Fruit fly (Drosophila melanogaster) whole organism, embryonic: ENCODE results near the gene timeout.
A peak's percentile ranks its signal among the peaks of the same experiment; 100 is the strongest.

Source experiments
- Awh ChIP-seq: fragments of 200-800 bp; sonication (Bioruptor generic); IDR thresholded peaks from 2 replicates; pipeline ENCODE4, ENCODE4 v1.3.6; 2022; ENCODE audit warnings: missing biosample characterization, missing genetic modification characterization
- Blimp-1 ChIP-seq: fragments of 200-800 bp; sonication (Bioruptor generic); optimal IDR thresholded peaks from 3 replicates; lab custom pipeline; 2018; ENCODE audit warnings: missing biosample characterization, missing genetic modification characterization, mild to moderate bottlenecking, moderate library complexity, missing genetic modification reagents
- CG12769 ChIP-seq: fragments of 200-800 bp; sonication (Bioruptor generic); optimal IDR thresholded peaks from 2 replicates; lab custom pipeline; 2019; ENCODE audit warnings: missing biosample characterization, mild to moderate bottlenecking, missing genetic modification characterization, moderate library complexity
- CG13123 ChIP-seq: fragments of 200-800 bp; sonication (Bioruptor generic); optimal IDR thresholded peaks from 2 replicates; lab custom pipeline; 2016; ENCODE audit warnings: missing biosample characterization, missing genetic modification characterization
- CG13296 ChIP-seq: fragments of 200-800 bp; sonication (Bioruptor generic); optimal IDR thresholded peaks from 3 replicates; lab custom pipeline; 2018; ENCODE audit warnings: missing biosample characterization, mild to moderate bottlenecking, missing genetic modification characterization
- CG13894 ChIP-seq: fragments of 200-800 bp; sonication (Bioruptor generic); optimal IDR thresholded peaks from 3 replicates; lab custom pipeline; 2018; ENCODE audit warnings: missing biosample characterization, mild to moderate bottlenecking, missing genetic modification characterization, moderate library complexity
- CG1529 ChIP-seq: fragments of 200-800 bp; sonication (Bioruptor generic); optimal IDR thresholded peaks from 3 replicates; lab custom pipeline; 2018; ENCODE audit warnings: missing biosample characterization, missing genetic modification characterization
- CG1647 ChIP-seq: fragments of 200-800 bp; sonication (Bioruptor generic); optimal IDR thresholded peaks from 3 replicates; lab custom pipeline; 2016; ENCODE audit warnings: missing biosample characterization, missing genetic modification characterization
- CG17328 ChIP-seq: fragments of 200-800 bp; sonication (Bioruptor generic); IDR thresholded peaks from 2 replicates; pipeline ENCODE4 v1.3.6; 2022; ENCODE audit warnings: missing biosample characterization, missing genetic modification characterization
- CG17912 ChIP-seq: fragments of 200-800 bp; sonication (Bioruptor generic); optimal IDR thresholded peaks from 2 replicates; lab custom pipeline; 2018; ENCODE audit warnings: missing biosample characterization, mild to moderate bottlenecking, missing genetic modification characterization
- CG31224 ChIP-seq: fragments of 200-800 bp; sonication (Bioruptor generic); IDR thresholded peaks from 2 replicates; pipeline ENCODE4 v1.3.6; 2022; ENCODE audit warnings: missing biosample characterization, missing genetic modification characterization
- CG3163 ChIP-seq: fragments of 200-800 bp; sonication (Bioruptor generic); optimal IDR thresholded peaks from 3 replicates; lab custom pipeline; 2016; ENCODE audit warnings: missing biosample characterization, missing genetic modification characterization
- CG42726 ChIP-seq: fragments of 200-800 bp; sonication (Bioruptor generic); IDR thresholded peaks from 2 replicates; pipeline ENCODE4 v1.3.6; 2022; ENCODE audit warnings: missing biosample characterization, missing genetic modification characterization; ENCODE audit not compliant: partially characterized antibody
- CG6175 ChIP-seq: fragments of 200-800 bp; sonication (Bioruptor generic); IDR thresholded peaks from 3 replicates; pipeline ENCODE4 v1.3.6; 2022; ENCODE audit warnings: missing biosample characterization, missing genetic modification characterization
- CG8281 ChIP-seq: fragments of 200-800 bp; sonication (Bioruptor generic); optimal IDR thresholded peaks from 2 replicates; lab custom pipeline; 2018; ENCODE audit warnings: missing biosample characterization, mild to moderate bottlenecking, missing genetic modification characterization, moderate library complexity
- CG8388 ChIP-seq: fragments of 200-800 bp; sonication (Bioruptor generic); optimal IDR thresholded peaks from 2 replicates; lab custom pipeline; 2019; ENCODE audit warnings: missing biosample characterization, mild to moderate bottlenecking, missing genetic modification characterization, moderate library complexity
- CHES-1-like ChIP-seq: fragments of 200-800 bp; sonication (Bioruptor generic); optimal IDR thresholded peaks from 2 replicates; lab custom pipeline; 2016; ENCODE audit warnings: missing biosample characterization, missing genetic modification characterization
- Dip2 ChIP-seq: fragments of 200-800 bp; sonication (Bioruptor generic); IDR thresholded peaks from 2 replicates; pipeline ENCODE4 v1.3.6; 2022; ENCODE audit warnings: missing biosample characterization, missing genetic modification characterization
- Dip3 ChIP-seq: fragments of 200-800 bp; sonication (Bioruptor generic); optimal IDR thresholded peaks from 3 replicates; lab custom pipeline; 2016; ENCODE audit warnings: missing biosample characterization, missing genetic modification characterization
- ERR ChIP-seq: fragments of 200-800 bp; sonication (Bioruptor generic); optimal IDR thresholded peaks from 2 replicates; lab custom pipeline; 2016; ENCODE audit warnings: missing biosample characterization, missing genetic modification characterization
- Fer2 ChIP-seq: fragments of 200-800 bp; sonication (Bioruptor generic); optimal IDR thresholded peaks from 2 replicates; lab custom pipeline; 2018; ENCODE audit warnings: missing biosample characterization, mild to moderate bottlenecking, missing genetic modification characterization, moderate library complexity
- Fer3 ChIP-seq: fragments of 200-800 bp; sonication (Bioruptor generic); optimal IDR thresholded peaks from 2 replicates; lab custom pipeline; 2018; ENCODE audit warnings: missing biosample characterization, mild to moderate bottlenecking, missing genetic modification characterization, moderate library complexity
- HLH54F ChIP-seq: fragments of 200-800 bp; sonication (Bioruptor generic); optimal IDR thresholded peaks from 3 replicates; lab custom pipeline; 2016; ENCODE audit warnings: missing biosample characterization, missing genetic modification characterization
- Hr51 ChIP-seq, 2 experiments: fragments of 200-800 bp; sonication (Bioruptor generic); optimal IDR thresholded peaks; 2 replicates in 1 of 2; 3 replicates in 1 of 2; lab custom pipeline; 2016 to 2018; ENCODE audit warnings: missing biosample characterization in 2 of 2, missing genetic modification characterization in 2 of 2, mild to moderate bottlenecking in 1 of 2, moderate library complexity in 1 of 2
- Hsf ChIP-seq: fragments of 200-800 bp; sonication (Bioruptor generic); optimal IDR thresholded peaks from 3 replicates; lab custom pipeline; 2016; ENCODE audit warnings: missing biosample characterization, missing genetic modification characterization
- MESR4 ChIP-seq: fragments of 200-800 bp; sonication (Bioruptor generic); optimal IDR thresholded peaks from 2 replicates; lab custom pipeline; 2018; ENCODE audit warnings: missing biosample characterization, mild to moderate bottlenecking, missing genetic modification characterization, moderate library complexity
- PHDP ChIP-seq: fragments of 200-800 bp; sonication (Bioruptor generic); optimal IDR thresholded peaks from 3 replicates; lab custom pipeline; 2018; ENCODE audit warnings: missing biosample characterization, mild to moderate bottlenecking, missing genetic modification characterization, moderate library complexity
- Side ChIP-seq: fragments of 200-800 bp; sonication (Bioruptor generic); optimal IDR thresholded peaks from 2 replicates; lab custom pipeline; 2016; ENCODE audit warnings: missing biosample characterization, missing genetic modification characterization
- Sox102F ChIP-seq: fragments of 200-800 bp; sonication (Bioruptor generic); optimal IDR thresholded peaks from 2 replicates; lab custom pipeline; 2018; ENCODE audit warnings: missing biosample characterization, mild to moderate bottlenecking, missing genetic modification characterization, moderate library complexity
- Stat92E ChIP-seq, 3 experiments: fragments of >200 bp in 2 of 3; fragments of 200-800 bp in 1 of 3; sonication (Bioruptor generic) in 1 of 3; optimal IDR thresholded peaks; 2 replicates each; lab custom pipeline; 2017 to 2019; ENCODE audit warnings: missing biosample characterization in 3 of 3, missing genetic modification characterization in 3 of 3, mild to moderate bottlenecking in 1 of 3, moderate library complexity in 1 of 3
- Taf1 ChIP-seq: fragments of 200-800 bp; sonication (Bioruptor generic); IDR thresholded peaks from 2 replicates; pipeline ENCODE4 v1.3.6; 2022; ENCODE audit warnings: missing biosample characterization, missing genetic modification characterization
- Vsx1 ChIP-seq: fragments of 200-800 bp; sonication (Bioruptor generic); optimal IDR thresholded peaks from 2 replicates; lab custom pipeline; 2017; ENCODE audit warnings: missing biosample characterization, mild to moderate bottlenecking, missing genetic modification characterization, missing genetic modification reagents
- amos ChIP-seq: fragments of 200-800 bp; sonication (Bioruptor generic); IDR thresholded peaks from 2 replicates; pipeline ENCODE4 v1.3.6; 2022; ENCODE audit warnings: missing biosample characterization, missing genetic modification characterization; ENCODE audit not compliant: partially characterized antibody
- crol ChIP-seq: fragments of 200-800 bp; sonication (Bioruptor generic); IDR thresholded peaks from 2 replicates; pipeline ENCODE4 v1.3.6; 2022; ENCODE audit warnings: missing biosample characterization, missing genetic modification characterization
- dimm ChIP-seq: fragments of 200-800 bp; sonication (Bioruptor generic); IDR thresholded peaks from 2 replicates; pipeline ENCODE4 v1.3.6; 2022; ENCODE audit warnings: missing biosample characterization, missing genetic modification characterization
- dysf ChIP-seq: fragments of 200-800 bp; sonication (Bioruptor generic); IDR thresholded peaks from 3 replicates; pipeline ENCODE4 v1.3.6; 2022; ENCODE audit warnings: missing biosample characterization, missing genetic modification characterization
- gro ChIP-seq: fragments of 200-800 bp; sonication (Bioruptor generic); optimal IDR thresholded peaks from 2 replicates; lab custom pipeline; 2016; ENCODE audit warnings: missing biosample characterization, missing genetic modification characterization
- jing ChIP-seq: fragments of 200-800 bp; sonication (Bioruptor generic); optimal IDR thresholded peaks from 2 replicates; lab custom pipeline; 2018; ENCODE audit warnings: missing biosample characterization, mild to moderate bottlenecking, missing genetic modification characterization
- knrl ChIP-seq: fragments of 200-800 bp; sonication (Bioruptor generic); IDR thresholded peaks from 3 replicates; pipeline ENCODE4 v1.3.6; 2022; ENCODE audit warnings: missing biosample characterization, missing genetic modification characterization; ENCODE audit not compliant: partially characterized antibody
- phol ChIP-seq: fragments of 200-800 bp; sonication (Bioruptor generic); optimal IDR thresholded peaks from 3 replicates; lab custom pipeline; 2018; ENCODE audit warnings: missing biosample characterization, mild to moderate bottlenecking, missing genetic modification characterization, moderate library complexity
- pita ChIP-seq: fragments of 200-800 bp; sonication (Bioruptor generic); optimal IDR thresholded peaks from 2 replicates; lab custom pipeline; 2017; ENCODE audit warnings: missing biosample characterization, mild to moderate bottlenecking, missing genetic modification characterization
- pnt ChIP-seq: fragments of 200-800 bp; sonication (Bioruptor generic); optimal IDR thresholded peaks from 3 replicates; lab custom pipeline; 2016; ENCODE audit warnings: missing biosample characterization, missing genetic modification characterization
- rib ChIP-seq: fragments of 200-800 bp; sonication (Bioruptor generic); IDR thresholded peaks from 2 replicates; pipeline ENCODE4 v1.3.6; 2022; ENCODE audit warnings: missing biosample characterization, missing genetic modification characterization
- row ChIP-seq: fragments of 200-800 bp; sonication (Bioruptor generic); IDR thresholded peaks from 3 replicates; pipeline ENCODE4 v1.3.6; 2022; ENCODE audit warnings: missing biosample characterization, missing genetic modification characterization
- schlank ChIP-seq: fragments of 200-800 bp; sonication (Bioruptor generic); optimal IDR thresholded peaks from 2 replicates; lab custom pipeline; 2018; ENCODE audit warnings: missing biosample characterization, mild to moderate bottlenecking, missing genetic modification characterization
- seq ChIP-seq: fragments of 200-800 bp; sonication (Bioruptor generic); IDR thresholded peaks from 2 replicates; pipeline ENCODE4 v1.3.6; 2022; ENCODE audit warnings: missing biosample characterization, missing genetic modification characterization
- unpg ChIP-seq: fragments of 200-800 bp; sonication (Bioruptor generic); optimal IDR thresholded peaks from 3 replicates; lab custom pipeline; 2018; ENCODE audit warnings: missing biosample characterization, mild to moderate bottlenecking, missing genetic modification characterization, moderate library complexity
- zen ChIP-seq: fragments of 200-800 bp; sonication (Bioruptor generic); optimal IDR thresholded peaks from 3 replicates; lab custom pipeline; 2018; ENCODE audit warnings: missing biosample characterization, mild to moderate bottlenecking, missing genetic modification characterization, moderate library complexity

timeout gene

DNA sequence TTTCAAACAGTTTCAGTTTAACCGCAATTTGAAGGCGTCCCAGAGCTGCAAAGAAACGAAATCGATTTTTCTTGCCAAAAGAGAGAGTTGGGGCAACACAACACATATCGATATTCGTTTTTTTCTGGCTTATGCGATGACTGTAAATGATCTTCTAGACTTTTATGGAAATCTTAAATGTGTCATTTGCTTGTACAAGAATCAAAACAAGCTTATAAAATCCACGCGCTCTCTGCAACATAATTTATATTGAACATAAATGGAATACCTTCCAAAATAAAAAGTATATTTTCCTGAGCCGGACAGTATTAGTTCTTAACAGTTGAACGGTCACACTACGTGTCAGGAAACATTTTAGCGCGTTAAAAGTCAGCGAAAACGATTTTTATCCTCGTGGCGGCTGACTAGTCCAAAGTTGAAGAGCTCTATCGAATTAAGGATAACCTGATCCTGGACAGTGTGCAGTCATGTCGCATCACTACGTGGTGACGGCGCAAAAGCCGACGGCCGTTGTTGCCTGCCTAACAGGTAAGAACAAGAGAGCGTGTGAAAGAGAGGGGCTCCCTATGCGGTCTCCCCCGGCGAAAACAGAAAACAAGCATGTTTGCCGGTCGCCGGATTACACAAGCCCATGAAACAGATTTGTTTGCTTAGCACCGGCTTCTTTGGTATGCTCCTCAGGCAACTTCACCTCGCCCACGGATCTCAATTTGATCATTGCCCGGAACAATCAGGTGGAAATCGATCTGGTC is 36.3 kb upstream of the timeout start, which contains the start of gene pic (continued):
- no peak for TF ChIP-seq jing
- peak; percentile 85 for TF ChIP-seq knrl (GFP tag; lab: Robert Waterston, UW)
- no peak for TF ChIP-seq Taf1
- no peak for TF ChIP-seq rib
- TF ChIP-seq CHES-1-like: peak; percentile 37
- TF ChIP-seq CG42726 (GFP tag; lab: Robert Waterston, UW): no peak
- no peak for TF ChIP-seq pnt (GFP tag; lab: Kevin White, UChicago)
- no peak for TF ChIP-seq HLH54F (GFP tag; lab: Kevin White, UChicago)
- TF ChIP-seq Hsf (GFP tag; lab: Kevin White, UChicago): peak; percentile 9
- TF ChIP-seq ERR: no peak
- no peak for TF ChIP-seq CG8388 (GFP tag; lab: Kevin White, UChicago)
- no peak for TF ChIP-seq Stat92E (GFP tag; optimal IDR thresholded peaks at IDR 0.05; lab: Kevin White, UChicago)
- TF ChIP-seq seq (GFP tag; lab: Robert Waterston, UW): no peak
- TF ChIP-seq Fer3: no peak
- TF ChIP-seq CG31224: no peak
- peak; percentile 69 for TF ChIP-seq row (GFP tag; lab: Robert Waterston, UW)
- no peak for TF ChIP-seq Hr51 (GFP tag; optimal IDR thresholded peaks at IDR 0.05; lab: Kevin White, UChicago)
- no peak for TF ChIP-seq CG17328
- TF ChIP-seq PHDP (tag; lab: Kevin White, UChicago): no peak
- no peak for TF ChIP-seq schlank
- TF ChIP-seq CG1647 (GFP tag; lab: Kevin White, UChicago): no peak
- TF ChIP-seq amos (GFP tag; lab: Robert Waterston, UW): peak; percentile 75
- no peak for TF ChIP-seq Vsx1
- TF ChIP-seq crol (GFP tag; lab: Robert Waterston, UW): no peak
- TF ChIP-seq CG13894 (tag; lab: Kevin White, UChicago): no peak
- TF ChIP-seq Dip2: no peak
- no peak for TF ChIP-seq CG17912
- no peak for TF ChIP-seq Awh (GFP tag; lab: Robert Waterston, UW)
- TF ChIP-seq Dip3 (GFP tag; lab: Kevin White, UChicago): no peak
- no peak for TF ChIP-seq pita (GFP tag; lab: Kevin White, UChicago)
- TF ChIP-seq CG1529: no peak
- TF ChIP-seq CG3163 (GFP tag; lab: Kevin White, UChicago): peak; percentile 1
- no peak for TF ChIP-seq CG13123 (GFP tag; lab: Kevin White, UChicago)
- TF ChIP-seq Sox102F (GFP tag; lab: Kevin White, UChicago): no peak
- TF ChIP-seq phol: peak; percentile 56
- no peak for TF ChIP-seq CG8281 (tag; lab: Kevin White, UChicago)
- no peak for TF ChIP-seq gro (GFP tag; lab: Kevin White, UChicago)
- TF ChIP-seq zen (tag; lab: Kevin White, UChicago): peak; percentile 24
- no peak for TF ChIP-seq unpg (GFP tag; lab: Kevin White, UChicago)
- TF ChIP-seq CG12769: no peak
- no peak for TF ChIP-seq dysf (GFP tag; lab: Robert Waterston, UW)
- no peak for TF ChIP-seq CG6175 (GFP tag; lab: Robert Waterston, UW)
- TF ChIP-seq MESR4 (GFP tag; lab: Kevin White, UChicago): peak; percentile 78
- peak; percentile 18 for TF ChIP-seq Side (GFP tag; lab: Kevin White, UChicago)
- TF ChIP-seq Blimp-1 (GFP tag; lab: Kevin White, UChicago): no peak
- no peak for TF ChIP-seq dimm
- TF ChIP-seq Fer2: no peak
- TF ChIP-seq CG13296 (GFP tag; lab: Kevin White, UChicago): no peak
